Worm (Caenorhabditis elegans) whole organism, L4 larva: ENCODE measurements around the gene atgp-2.

Source experiments
- F10B5.3 ChIP-seq: sonication (generic microtip); optimal IDR thresholded peaks from 2 replicates; lab custom pipeline; 2016; ENCODE audit warnings: mild to moderate bottlenecking, missing genetic modification characterization, missing compliant biosample characterization
- F26F4.8 ChIP-seq: fragments of 200-800 bp; sonication (Bioruptor generic); conservative IDR thresholded peaks from 2 replicates; pipeline ENCODE4 v1.3.6; 2022; ENCODE audit warnings: missing genetic modification characterization, missing compliant biosample characterization
- T20F7.1 ChIP-seq: fragments of 200-800 bp; sonication (Bioruptor generic); optimal IDR thresholded peaks from 2 replicates; lab custom pipeline; 2018; ENCODE audit warnings: mild to moderate bottlenecking, missing genetic modification characterization, missing compliant biosample characterization
- T26A8.4 ChIP-seq: fragments of 200-800 bp; sonication (Bioruptor generic); IDR thresholded peaks from 2 replicates; pipeline ENCODE4 v1.3.6; 2022; ENCODE audit warnings: missing genetic modification characterization, missing compliant biosample characterization
- Y105C5A.15 ChIP-seq: fragments of 200-800 bp; sonication (Bioruptor generic); IDR thresholded peaks from 2 replicates; pipeline ENCODE4 v1.3.6; 2022; ENCODE audit warnings: missing genetic modification characterization, missing compliant biosample characterization
- Y48G9A.11 ChIP-seq: fragments of 200-800 bp; sonication (Bioruptor generic); IDR thresholded peaks from 2 replicates; pipeline ENCODE4 v1.3.6; 2022; ENCODE audit warnings: missing genetic modification reagents, missing genetic modification characterization, missing compliant biosample characterization
- Y5F2A.4 ChIP-seq: fragments of 200-800 bp; sonication (Bioruptor generic); optimal IDR thresholded peaks from 2 replicates; lab custom pipeline; 2018; ENCODE audit warnings: mild to moderate bottlenecking, missing genetic modification characterization, missing compliant biosample characterization
- Y75B8A.6 ChIP-seq: fragments of 200-800 bp; sonication (Bioruptor generic); IDR thresholded peaks from 2 replicates; pipeline ENCODE4 v1.3.6; 2022; ENCODE audit warnings: missing genetic modification reagents, missing genetic modification characterization, missing compliant biosample characterization
- ZK337.2 ChIP-seq: fragments of 200-800 bp; sonication (Bioruptor generic); IDR thresholded peaks from 2 replicates; pipeline ENCODE4 v1.3.6; 2022; ENCODE audit warnings: missing genetic modification reagents, missing genetic modification characterization, missing compliant biosample characterization
- aha-1 ChIP-seq: fragments of 150-350 bp; peaks from one replicate; lab custom pipeline; 2014; ENCODE audit warnings: missing biosample characterization, missing genetic modification characterization
- aly-2 ChIP-seq: sonication (generic microtip); optimal IDR thresholded peaks from 2 replicates; lab custom pipeline; 2018; ENCODE audit warnings: missing biosample characterization, missing genetic modification characterization
- arid-1 ChIP-seq: fragments of 200-800 bp; sonication (Bioruptor generic); conservative IDR thresholded peaks from 2 replicates; pipeline ENCODE4 v1.3.6; 2022; ENCODE audit warnings: missing genetic modification reagents, missing genetic modification characterization, missing compliant biosample characterization
- attf-4 ChIP-seq: sonication (generic microtip); optimal IDR thresholded peaks from 3 replicates; lab custom pipeline; 2017; ENCODE audit warnings: missing biosample characterization, missing genetic modification characterization
- ceh-20 ChIP-seq: fragments of 200-800 bp; sonication (Bioruptor generic); IDR thresholded peaks from 2 replicates; pipeline ENCODE4 v1.3.6; 2022; ENCODE audit warnings: missing genetic modification reagents, missing genetic modification characterization, missing compliant biosample characterization
- ceh-28 ChIP-seq: fragments of 150-350 bp; optimal IDR thresholded peaks from 2 replicates; lab custom pipeline; 2014; ENCODE audit warnings: missing biosample characterization, missing genetic modification reagents, missing genetic modification characterization
- ceh-44 ChIP-seq: fragments of 200-800 bp; sonication (Bioruptor generic); IDR thresholded peaks from 2 replicates; pipeline ENCODE4 v1.3.6; 2022; ENCODE audit warnings: missing genetic modification reagents, missing genetic modification characterization, missing compliant biosample characterization
- ctbp-1 ChIP-seq: fragments of 200-800 bp; sonication (Bioruptor generic); IDR thresholded peaks from 2 replicates; pipeline ENCODE4 v1.3.6; 2022; ENCODE audit warnings: missing genetic modification reagents, missing genetic modification characterization, missing compliant biosample characterization
- daf-16 ChIP-seq, 3 experiments: sonication (generic microtip); optimal IDR thresholded peaks; 2 replicates each; lab custom pipeline; 2016 to 2017; ENCODE audit warnings: missing genetic modification characterization in 3 of 3, missing genetic modification reagents in 3 of 3, mild to moderate bottlenecking in 2 of 3, missing compliant biosample characterization in 2 of 3, missing biosample characterization in 1 of 3, moderate library complexity in 1 of 3
- daf-19 ChIP-seq: fragments of 200-800 bp; sonication (Bioruptor generic); conservative IDR thresholded peaks from 2 replicates; pipeline ENCODE4 v1.3.6; 2022; ENCODE audit warnings: missing genetic modification characterization, missing compliant biosample characterization
- daf-8 ChIP-seq: fragments of 200-800 bp; sonication (Bioruptor generic); IDR thresholded peaks from 2 replicates; pipeline ENCODE4 v1.3.6; 2022; ENCODE audit warnings: missing genetic modification characterization, missing compliant biosample characterization
- dmd-6 ChIP-seq: fragments of 200-800 bp; sonication (Bioruptor generic); IDR thresholded peaks from 2 replicates; pipeline ENCODE4 v1.3.6; 2022; ENCODE audit warnings: missing genetic modification reagents, missing genetic modification characterization, missing compliant biosample characterization
- dmd-8 ChIP-seq: fragments of 200-800 bp; sonication (Bioruptor generic); IDR thresholded peaks from 2 replicates; pipeline ENCODE4 v1.3.6; 2022; ENCODE audit warnings: missing genetic modification characterization, missing compliant biosample characterization
- dpl-1 ChIP-seq: fragments of 150-350 bp; optimal IDR thresholded peaks from 2 replicates; lab custom pipeline; 2014; ENCODE audit warnings: missing biosample characterization, missing genetic modification reagents, missing genetic modification characterization
- duxl-1 ChIP-seq: sonication (generic microtip); optimal IDR thresholded peaks from 2 replicates; lab custom pipeline; 2016; ENCODE audit warnings: mild to moderate bottlenecking, missing genetic modification characterization, moderate library complexity, missing compliant biosample characterization; ENCODE audit not compliant: poor library complexity
- fkh-10 ChIP-seq: fragments of 150-350 bp; optimal IDR thresholded peaks from 2 replicates; lab custom pipeline; 2014; ENCODE audit warnings: missing biosample characterization, missing genetic modification reagents, missing genetic modification characterization
- gei-8 ChIP-seq: fragments of 200-800 bp; sonication (Bioruptor generic); optimal IDR thresholded peaks from 2 replicates; lab custom pipeline; 2018; ENCODE audit warnings: mild to moderate bottlenecking, missing genetic modification characterization, missing compliant biosample characterization
- hlh-30 ChIP-seq: sonication (generic microtip); optimal IDR thresholded peaks from 2 replicates; lab custom pipeline; 2017; ENCODE audit warnings: antibody characterized with exemption, mild to moderate bottlenecking, missing genetic modification characterization, missing compliant biosample characterization; ENCODE audit not compliant: insufficient read depth
- lim-7 ChIP-seq: fragments of 200-800 bp; sonication (Bioruptor generic); IDR thresholded peaks from 2 replicates; pipeline ENCODE4 v1.3.6; 2022; ENCODE audit warnings: missing genetic modification characterization, missing compliant biosample characterization
- mdt-29 ChIP-seq: fragments of 200-800 bp; sonication (Bioruptor generic); IDR thresholded peaks from 2 replicates; pipeline ENCODE4 v1.3.6; 2022; ENCODE audit warnings: missing genetic modification reagents, missing genetic modification characterization, missing compliant biosample characterization
- mep-1 ChIP-seq: fragments of 150-350 bp; sonication (generic microtip); optimal IDR thresholded peaks from 3 replicates; lab custom pipeline; 2014; ENCODE audit warnings: missing biosample characterization, missing genetic modification characterization
- mxl-3 ChIP-seq: fragments of 200-800 bp; sonication (Bioruptor generic); optimal IDR thresholded peaks from 2 replicates; lab custom pipeline; 2018; ENCODE audit warnings: mild to moderate bottlenecking, missing genetic modification characterization, missing compliant biosample characterization
- nhr-102 ChIP-seq: sonication (generic microtip); optimal IDR thresholded peaks from 2 replicates; lab custom pipeline; 2016; ENCODE audit warnings: mild to moderate bottlenecking, missing genetic modification characterization, moderate library complexity, missing compliant biosample characterization
- nhr-11 ChIP-seq: fragments of 150-350 bp; optimal IDR thresholded peaks from 2 replicates; lab custom pipeline; 2014; ENCODE audit warnings: missing biosample characterization, missing genetic modification characterization
- nhr-111 ChIP-seq: fragments of 200-800 bp; sonication (Bioruptor generic); optimal IDR thresholded peaks from 2 replicates; lab custom pipeline; 2018; ENCODE audit warnings: mild to moderate bottlenecking, missing genetic modification characterization, missing compliant biosample characterization
- nhr-28 ChIP-seq: fragments of 150-350 bp; optimal IDR thresholded peaks from 2 replicates; lab custom pipeline; 2014; ENCODE audit warnings: missing biosample characterization, missing genetic modification characterization
- pqm-1 ChIP-seq: sonication (generic microtip); optimal IDR thresholded peaks from 2 replicates; lab custom pipeline; 2017; ENCODE audit warnings: missing biosample characterization, missing genetic modification characterization
- skn-1 ChIP-seq: fragments of 150-350 bp; optimal IDR thresholded peaks from 2 replicates; lab custom pipeline; 2014; ENCODE audit warnings: missing biosample characterization, missing genetic modification characterization
- snpc-1.2 ChIP-seq: fragments of 200-800 bp; sonication (Bioruptor generic); IDR thresholded peaks from 2 replicates; pipeline ENCODE4 v1.3.6; 2022; ENCODE audit warnings: missing genetic modification reagents, missing genetic modification characterization, missing compliant biosample characterization
- tra-1 ChIP-seq: fragments of 200-800 bp; sonication (Bioruptor generic); IDR thresholded peaks from 2 replicates; pipeline ENCODE4 v1.3.6; 2022; ENCODE audit warnings: missing genetic modification reagents, missing genetic modification characterization, missing compliant biosample characterization
- unc-130 ChIP-seq: sonication (generic microtip); optimal IDR thresholded peaks from 2 replicates; lab custom pipeline; 2016; ENCODE audit warnings: missing genetic modification reagents, missing genetic modification characterization, missing compliant biosample characterization
- unc-62 ChIP-seq, 3 experiments: fragments of 150-350 bp in 1 of 3; sonication (generic microtip); optimal IDR thresholded peaks in 2 of 3; peaks in 1 of 3; 1 replicate in 1 of 3; 2 replicates in 2 of 3; lab custom pipeline; 2014 to 2017; ENCODE audit warnings: missing biosample characterization in 3 of 3, missing genetic modification characterization in 3 of 3, missing genetic modification reagents in 3 of 3, missing genotype in 1 of 3
- vab-7 ChIP-seq: fragments of 200-800 bp; sonication (Bioruptor generic); IDR thresholded peaks from 2 replicates; pipeline ENCODE4 v1.3.6; 2022; ENCODE audit warnings: missing genetic modification reagents, missing genetic modification characterization, missing compliant biosample characterization
- zfp-2 ChIP-seq: sonication (generic microtip); optimal IDR thresholded peaks from 2 replicates; lab custom pipeline; 2016; ENCODE audit warnings: mild to moderate bottlenecking, missing genetic modification characterization, missing compliant biosample characterization
- zfp-3 ChIP-seq: fragments of 200-800 bp; sonication (Bioruptor generic); conservative IDR thresholded peaks from 2 replicates; pipeline ENCODE4 v1.3.6; 2022; ENCODE audit warnings: missing genetic modification reagents, missing genetic modification characterization, missing compliant biosample characterization
- zip-11 ChIP-seq: fragments of 200-800 bp; sonication (Bioruptor generic); IDR thresholded peaks from 2 replicates; pipeline ENCODE4 v1.3.6; 2022; ENCODE audit warnings: missing genetic modification characterization, missing compliant biosample characterization
- ztf-7 ChIP-seq: fragments of 150-350 bp; optimal IDR thresholded peaks from 2 replicates; lab custom pipeline; 2014; ENCODE audit warnings: missing biosample characterization, missing genetic modification characterization

Gene atgp-2

DNA sequence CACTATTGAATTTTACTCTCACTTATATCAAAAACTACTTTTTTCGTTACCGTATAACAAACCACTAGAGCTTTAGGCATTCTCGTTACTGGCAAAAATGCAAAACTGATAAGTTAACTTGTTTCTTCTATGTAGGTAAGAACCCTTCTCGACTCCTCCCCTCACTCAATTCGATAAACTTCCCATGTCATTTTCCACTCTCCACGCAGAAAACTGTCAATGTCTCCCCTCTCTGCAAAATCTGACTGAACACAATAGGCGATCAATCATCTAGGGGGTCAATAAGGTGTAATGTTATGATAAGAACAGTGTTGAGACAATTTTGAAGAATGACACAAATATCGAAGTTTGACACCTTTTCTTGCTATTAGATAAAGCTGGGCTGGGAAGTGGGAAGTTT lies 25.1 kb downstream of the atgp-2 start:
- TF ChIP-seq daf-8 (no peak), ceh-28 (tag; lab: Kevin White, UChicago) (no peak), unc-62 (GFP tag; optimal IDR thresholded peaks at IDR 0.05 in 1 of 2; lab: Kevin White, UChicago) (peak in 1 of 2 experiments; percentile 90), unc-62 (tag; optimal IDR thresholded peaks at IDR 0.05; lab: Kevin White, UChicago) (no peak), nhr-28 (peak; percentile 20), nhr-111 (GFP tag; lab: Kevin White, UChicago) (no peak)
- TF ChIP-seq, all 104 proteins: peak for 2

DNA sequence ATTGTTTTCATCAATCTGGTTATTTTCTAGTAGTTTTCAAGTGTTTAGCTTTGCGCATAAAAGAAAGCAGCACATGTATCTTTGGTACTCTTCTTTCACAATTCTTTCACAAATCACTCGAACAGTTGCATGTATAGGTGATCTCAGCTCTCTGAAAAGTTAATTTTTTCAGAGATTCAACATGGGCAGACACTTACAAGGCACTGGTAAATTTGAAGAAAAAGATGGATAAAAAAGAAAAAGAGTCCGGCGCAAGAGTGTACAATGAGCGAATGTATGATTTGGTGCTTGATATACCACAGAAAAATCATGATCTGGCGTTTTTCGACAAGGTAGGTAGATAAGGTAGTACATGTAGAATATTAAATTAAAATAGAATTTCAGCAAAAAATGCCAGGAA lies 25.7 kb downstream of the atgp-2 start:
- TF ChIP-seq dmd-8 (GFP tag; lab: Robert Waterston, UW) (no peak), aha-1 (tag; lab: Kevin White, UChicago) (peak; percentile 97)
- TF ChIP-seq, all 104 proteins: peak for 1

ce11 chrII:14616927-14617326 lies 27.0 kb downstream of the atgp-2 start:
- peak; percentile 96 for TF ChIP-seq lim-7 (GFP tag; lab: Robert Waterston, UW)
- peak; percentile 71; the same call in 1 of the 2 replicates for TF ChIP-seq zfp-3 (GFP tag; lab: Robert Waterston, UW)
- TF ChIP-seq fkh-10 (GFP tag; lab: Kevin White, UChicago) = no peak
- no peak for TF ChIP-seq zip-11 (GFP tag; lab: Robert Waterston, UW)
- peak; percentile 82 for TF ChIP-seq F26F4.8
- TF ChIP-seq Y5F2A.4 (GFP tag; lab: Kevin White, UChicago) = peak; percentile 60
- TF ChIP-seq F10B5.3 (tag; lab: Kevin White, UChicago) = no peak
- TF ChIP-seq ceh-28 (tag; lab: Kevin White, UChicago) = no peak
- TF ChIP-seq Y48G9A.11 (GFP tag; lab: Robert Waterston, UW) = peak; percentile 46; the same call in 1 of the 2 replicates
- 0 out of 2 replicates have a peak, but pooled peaks have one; percentile 28 for TF ChIP-seq ceh-44
- TF ChIP-seq snpc-1.2 (GFP tag; lab: Robert Waterston, UW) = peak; percentile 84
- peak; percentile 76; the same call in 1 of the 2 replicates for TF ChIP-seq daf-19
- TF ChIP-seq ZK337.2 (GFP tag; lab: Robert Waterston, UW) = 0 out of 2 replicates have a peak, but pooled peaks have one; percentile 17
- no peak for TF ChIP-seq dpl-1 (GFP tag; lab: Kevin White, UChicago)
- TF ChIP-seq daf-16 (GFP tag; optimal IDR thresholded peaks at IDR 0.05; lab: Kevin White, UChicago) = peak in 1 of 2 experiments; percentile 88
- TF ChIP-seq daf-16 (tag; optimal IDR thresholded peaks at IDR 0.05; lab: Kevin White, UChicago) = peak; percentile 67
- TF ChIP-seq zfp-2 (tag; lab: Kevin White, UChicago) = no peak
- TF ChIP-seq aly-2 (tag; lab: Kevin White, UChicago) = no peak
- peak; percentile 85 for TF ChIP-seq vab-7 (GFP tag; lab: Robert Waterston, UW)
- TF ChIP-seq ctbp-1 = peak; percentile 73
- TF ChIP-seq T20F7.1 (GFP tag; lab: Kevin White, UChicago) = no peak
- TF ChIP-seq mxl-3 = peak; percentile 43
- peak; percentile 81 for TF ChIP-seq duxl-1 (tag; lab: Kevin White, UChicago)
- TF ChIP-seq attf-4 (tag; lab: Kevin White, UChicago) = no peak
- peak; percentile 32 for TF ChIP-seq gei-8 (GFP tag; lab: Kevin White, UChicago)
- TF ChIP-seq mep-1 (tag; lab: Kevin White, UChicago) = no peak
- no peak for TF ChIP-seq Y75B8A.6 (GFP tag; lab: Robert Waterston, UW)
- TF ChIP-seq ztf-7 (tag; lab: Kevin White, UChicago) = no peak
- peak; percentile 44 for TF ChIP-seq nhr-102 (tag; lab: Kevin White, UChicago)
- peak; percentile 85 for TF ChIP-seq tra-1 (GFP tag; lab: Robert Waterston, UW)
- TF ChIP-seq ceh-20 (GFP tag; lab: Robert Waterston, UW) = peak; percentile 64
- TF ChIP-seq Y105C5A.15 (GFP tag; lab: Robert Waterston, UW) = peak; percentile 81; the same call in 1 of the 2 replicates
- peak; percentile 48 for TF ChIP-seq hlh-30
- peak; percentile 71 for TF ChIP-seq T26A8.4 (GFP tag; lab: Robert Waterston, UW)
- TF ChIP-seq unc-130 = peak; percentile 39
- peak; percentile 90 for TF ChIP-seq arid-1 (GFP tag; lab: Robert Waterston, UW)
- 0 out of 2 replicates have a peak, but pooled peaks have one; percentile 54 for TF ChIP-seq mdt-29 (GFP tag; lab: Robert Waterston, UW)
- no peak for TF ChIP-seq skn-1 (tag; lab: Kevin White, UChicago)
- TF ChIP-seq nhr-11 (tag; lab: Kevin White, UChicago) = no peak
- no peak for TF ChIP-seq pqm-1 (tag; lab: Kevin White, UChicago)
- peak; percentile 55 for TF ChIP-seq dmd-6 (GFP tag; lab: Robert Waterston, UW)
